Fruit fly (Drosophila melanogaster): Measurements from ENCODE around the gene CG43232.

CG43232 gene

DNA sequence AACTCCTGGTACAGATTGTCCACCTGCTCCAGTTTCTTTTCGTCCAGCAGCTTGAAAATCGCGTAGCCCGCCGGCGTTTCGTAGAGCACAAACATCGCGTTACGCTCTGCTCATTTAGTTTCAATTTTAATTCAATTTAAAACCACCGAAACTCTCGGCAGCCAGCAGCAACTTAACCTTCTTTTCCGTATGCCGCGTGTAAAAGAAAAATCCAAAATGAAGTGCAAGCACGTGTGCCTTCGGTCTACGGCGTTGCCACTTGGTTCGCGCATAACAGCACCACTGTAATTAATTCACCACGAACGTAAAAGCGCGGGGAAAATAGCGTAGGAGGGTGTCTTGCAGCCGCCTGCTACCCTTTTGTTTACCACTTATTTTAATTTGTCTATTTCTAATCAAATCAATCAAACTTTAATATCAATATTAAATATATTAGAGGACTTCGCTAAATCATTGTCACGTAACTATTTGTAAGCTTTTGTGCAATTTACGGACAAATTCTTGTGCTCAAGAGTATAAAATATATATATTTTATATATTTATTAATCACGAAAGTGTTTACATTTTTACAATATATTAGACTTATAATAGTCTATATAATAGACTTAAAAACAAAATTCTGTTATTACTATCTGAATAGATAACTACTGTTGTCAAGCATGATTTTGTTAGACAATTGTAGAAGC, 13.3 kb upstream of the CG43232 start, which contains the start of gene nop5 (continued):
- no peak for TF ChIP-seq br (GFP tag; optimal IDR thresholded peaks at IDR 0.05)
- peak; percentile 80 for TF ChIP-seq Sp1 (GFP tag; optimal IDR thresholded peaks at IDR 0.05)
- TF ChIP-seq psq (GFP tag; optimal IDR thresholded peaks at IDR 0.05): peak; percentile 69
- TF ChIP-seq dmrt93B (GFP tag; optimal IDR thresholded peaks at IDR 0.05): no peak
- no peak for TF ChIP-seq usp (GFP tag; optimal IDR thresholded peaks at IDR 0.05)
- TF ChIP-seq foxo (GFP tag; optimal IDR thresholded peaks at IDR 0.05): no peak
- TF ChIP-seq Hr78 (GFP tag; optimal IDR thresholded peaks at IDR 0.05): no peak
- no peak for TF ChIP-seq Rel (GFP tag; optimal IDR thresholded peaks at IDR 0.05)
- TF ChIP-seq Rel (tag; optimal IDR thresholded peaks at IDR 0.05): peak; percentile 24
- TF ChIP-seq brk (GFP tag; optimal IDR thresholded peaks at IDR 0.05): no peak
- no peak for TF ChIP-seq GATAd (GFP tag; optimal IDR thresholded peaks at IDR 0.05)

dm6 chr2L:6919203-6919849, 12.6 kb upstream of the CG43232 start:
- peak; percentile 4 for TF ChIP-seq OdsH (GFP tag; optimal IDR thresholded peaks at IDR 0.05)
- TF ChIP-seq Myc (optimal IDR thresholded peaks at IDR 0.05): peak; percentile 11
- TF ChIP-seq rgr (GFP tag; optimal IDR thresholded peaks at IDR 0.05): no peak
- TF ChIP-seq woc (GFP tag; optimal IDR thresholded peaks at IDR 0.05): peak; percentile 72

dm6 chr2L:6919850-6920660, 11.9 kb upstream of the CG43232 start, which contains the start of gene x16:
x16 (minus strand) TSS chr2L:6920210.
- TF ChIP-seq Mio (GFP tag; optimal IDR thresholded peaks at IDR 0.05) (no peak), Hr83 (GFP tag; optimal IDR thresholded peaks at IDR 0.05; ENCODE audit: poor library complexity, severe bottlenecking) (no peak), pan (optimal IDR thresholded peaks at IDR 0.05) (no peak), Dif (GFP tag; optimal IDR thresholded peaks at IDR 0.05; ENCODE audit: partially characterized antibody) (no peak), sv (GFP tag; optimal IDR thresholded peaks at IDR 0.05) (no peak), OdsH (GFP tag; optimal IDR thresholded peaks at IDR 0.05) (no peak), rgr (GFP tag; optimal IDR thresholded peaks at IDR 0.05) (peak; percentile 9), Hr78 (GFP tag; optimal IDR thresholded peaks at IDR 0.05) (no peak), Myc (optimal IDR thresholded peaks at IDR 0.05) (peak; percentile 14)

dm6 chr2L:6920661-6921359, 11.1 kb upstream of the CG43232 start, which contains the start of gene Hrb27C:
Hrb27C (plus strand) TSS chr2L:6920704.
- TF ChIP-seq pan (optimal IDR thresholded peaks at IDR 0.05): no peak
- no peak for TF ChIP-seq Mio (GFP tag; optimal IDR thresholded peaks at IDR 0.05)
- no peak for TF ChIP-seq tai (GFP tag; optimal IDR thresholded peaks at IDR 0.05)
- no peak for TF ChIP-seq brk (GFP tag; optimal IDR thresholded peaks at IDR 0.05)
- TF ChIP-seq Rel (GFP tag; optimal IDR thresholded peaks at IDR 0.05): no peak
- TF ChIP-seq Rel (tag; optimal IDR thresholded peaks at IDR 0.05): no peak
- TF ChIP-seq sage (GFP tag; optimal IDR thresholded peaks at IDR 0.05): no peak
- TF ChIP-seq foxo (GFP tag; optimal IDR thresholded peaks at IDR 0.05): no peak
- peak; percentile 1 for TF ChIP-seq rgr (GFP tag; optimal IDR thresholded peaks at IDR 0.05)
- TF ChIP-seq Hr83 (GFP tag; optimal IDR thresholded peaks at IDR 0.05; ENCODE audit: poor library complexity, severe bottlenecking): peak; percentile 45
- TF ChIP-seq fru (GFP tag; optimal IDR thresholded peaks at IDR 0.05): no peak
- peak; percentile 6 for TF ChIP-seq woc (GFP tag; optimal IDR thresholded peaks at IDR 0.05)
- peak; percentile 34 for TF ChIP-seq lola (GFP tag; optimal IDR thresholded peaks at IDR 0.05)
- TF ChIP-seq N (GFP tag; optimal IDR thresholded peaks at IDR 0.05): peak; percentile 79
- no peak for TF ChIP-seq Myc (optimal IDR thresholded peaks at IDR 0.05)

DNA sequence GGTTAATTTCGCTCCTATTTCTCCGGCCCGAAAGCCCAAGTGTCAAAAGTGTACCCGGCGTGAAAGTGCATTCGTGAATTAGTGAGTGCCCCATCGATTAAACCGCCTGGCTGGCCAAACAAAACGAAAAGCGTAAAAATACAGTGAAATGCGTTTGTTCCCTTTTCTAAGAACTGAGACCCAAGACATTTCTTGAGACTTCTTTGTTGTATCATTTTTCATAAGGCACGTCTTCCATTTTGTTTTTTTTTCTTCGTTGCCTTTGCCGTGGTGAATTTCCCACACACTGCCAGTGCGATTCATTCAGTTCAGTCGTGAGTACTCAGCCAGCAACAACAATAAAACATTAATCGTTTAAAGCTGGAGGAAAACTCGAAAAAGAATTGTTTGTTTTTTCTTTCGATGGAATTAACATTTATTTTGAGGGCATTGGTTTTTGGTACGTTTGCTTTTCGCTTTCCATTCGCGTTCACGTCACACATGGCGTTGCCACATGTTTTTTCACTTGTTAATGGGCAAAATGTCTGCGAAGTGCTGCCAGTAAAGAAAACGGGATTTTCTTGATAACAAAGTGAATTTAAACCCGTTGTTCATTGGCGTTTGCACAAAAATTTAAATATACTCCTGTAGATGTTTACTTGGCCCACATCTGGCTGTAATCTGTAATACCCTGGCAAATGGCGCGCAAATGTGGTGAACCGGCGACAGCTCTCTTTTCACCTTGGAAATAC, 10.4 kb upstream of the CG43232 start:
- no peak for TF ChIP-seq sv (GFP tag; optimal IDR thresholded peaks at IDR 0.05)
- TF ChIP-seq Dif (GFP tag; optimal IDR thresholded peaks at IDR 0.05; ENCODE audit: partially characterized antibody): no peak
- TF ChIP-seq Hnf4 (GFP tag; optimal IDR thresholded peaks at IDR 0.05): no peak
- no peak for TF ChIP-seq jim (GFP tag; optimal IDR thresholded peaks at IDR 0.05)
- TF ChIP-seq Jra (GFP tag; optimal IDR thresholded peaks at IDR 0.05): no peak
- no peak for TF ChIP-seq CG9705 (GFP tag; optimal IDR thresholded peaks at IDR 0.05)
- TF ChIP-seq foxo (GFP tag; optimal IDR thresholded peaks at IDR 0.05): no peak
- peak; percentile 88 for TF ChIP-seq psq (GFP tag; optimal IDR thresholded peaks at IDR 0.05)
- TF ChIP-seq Rel (GFP tag; optimal IDR thresholded peaks at IDR 0.05): no peak
- peak; percentile 66 for TF ChIP-seq Rel (tag; optimal IDR thresholded peaks at IDR 0.05)
- TF ChIP-seq fru (GFP tag; optimal IDR thresholded peaks at IDR 0.05): peak; percentile 29
- no peak for TF ChIP-seq Hr83 (GFP tag; optimal IDR thresholded peaks at IDR 0.05; ENCODE audit: poor library complexity, severe bottlenecking)
- no peak for TF ChIP-seq ey (GFP tag; optimal IDR thresholded peaks at IDR 0.05)
- TF ChIP-seq Myc (optimal IDR thresholded peaks at IDR 0.05): peak; percentile 1
- TF ChIP-seq CrebA (GFP tag; optimal IDR thresholded peaks at IDR 0.05; ENCODE audit: borderline replicate concordance): no peak
- no peak for TF ChIP-seq Dfd (GFP tag; optimal IDR thresholded peaks at IDR 0.05)
- TF ChIP-seq sage (GFP tag; optimal IDR thresholded peaks at IDR 0.05): no peak
- no peak for TF ChIP-seq pan (optimal IDR thresholded peaks at IDR 0.05)
- no peak for TF ChIP-seq dsf (GFP tag; optimal IDR thresholded peaks at IDR 0.05; ENCODE audit: borderline replicate concordance)
- TF ChIP-seq Sp1 (GFP tag; optimal IDR thresholded peaks at IDR 0.05): peak; percentile 3
- no peak for TF ChIP-seq CG32264 (GFP tag; optimal IDR thresholded peaks at IDR 0.05)
- TF ChIP-seq Hr78 (GFP tag; optimal IDR thresholded peaks at IDR 0.05): no peak
